Worm (Caenorhabditis elegans) whole organism, mixed stage, embryonic: ENCODE measurements around the gene K06A4.7.

Source experiments
- lin-13 ChIP-seq: fragments of 150-350 bp; optimal IDR thresholded peaks from 2 replicates; lab custom pipeline; 2014; ENCODE audit warnings: missing biosample characterization, missing genetic modification characterization
- nhr-28 ChIP-seq: fragments of 150-350 bp; optimal IDR thresholded peaks from 2 replicates; lab custom pipeline; 2014; ENCODE audit warnings: missing biosample characterization, missing genetic modification characterization
- sptf-1 ChIP-seq: sonication (generic microtip); optimal IDR thresholded peaks from 2 replicates; lab custom pipeline; 2017; ENCODE audit warnings: mild to moderate bottlenecking, missing genetic modification characterization, moderate library complexity, missing compliant biosample characterization

DNA sequence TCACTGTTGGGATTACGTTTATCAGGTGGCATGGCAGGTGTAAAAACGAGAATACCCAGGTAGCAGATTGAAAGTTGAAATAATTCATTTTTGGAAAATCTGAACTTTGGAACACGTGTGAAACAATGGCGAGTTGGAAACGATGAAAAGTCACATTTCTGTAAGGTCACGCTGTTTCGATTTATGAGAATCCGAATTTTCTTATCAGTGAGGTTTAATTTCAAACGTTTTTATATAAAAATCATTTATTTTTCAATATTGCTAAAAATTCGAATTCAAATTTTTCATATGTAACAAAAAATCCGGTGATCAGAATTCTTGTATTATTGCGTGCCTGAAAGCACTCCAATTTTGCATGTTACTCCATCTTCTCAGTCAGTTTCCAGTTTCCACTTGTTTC, 28.7 kb downstream of the K06A4.7 start, which contains the start of gene F07D3.3:
- TF ChIP-seq sptf-1 (no peak), lin-13 (tag; lab: Kevin White, UChicago) (no peak), nhr-28 (tag; lab: Kevin White, UChicago) (no peak)
